Fruit fly (Drosophila melanogaster) S2 (cell line): ENCODE measurements around the gene CG42788.

ENCODE experiments used
- CG8478 ChIP-seq: fragments of >200 bp; optimal IDR thresholded peaks from 2 replicates; lab custom pipeline; 2018
- CTCF ChIP-seq, 2 experiments: fragments of >200 bp; optimal IDR thresholded peaks; 2 replicates each; lab custom pipeline; 2018

DNA sequence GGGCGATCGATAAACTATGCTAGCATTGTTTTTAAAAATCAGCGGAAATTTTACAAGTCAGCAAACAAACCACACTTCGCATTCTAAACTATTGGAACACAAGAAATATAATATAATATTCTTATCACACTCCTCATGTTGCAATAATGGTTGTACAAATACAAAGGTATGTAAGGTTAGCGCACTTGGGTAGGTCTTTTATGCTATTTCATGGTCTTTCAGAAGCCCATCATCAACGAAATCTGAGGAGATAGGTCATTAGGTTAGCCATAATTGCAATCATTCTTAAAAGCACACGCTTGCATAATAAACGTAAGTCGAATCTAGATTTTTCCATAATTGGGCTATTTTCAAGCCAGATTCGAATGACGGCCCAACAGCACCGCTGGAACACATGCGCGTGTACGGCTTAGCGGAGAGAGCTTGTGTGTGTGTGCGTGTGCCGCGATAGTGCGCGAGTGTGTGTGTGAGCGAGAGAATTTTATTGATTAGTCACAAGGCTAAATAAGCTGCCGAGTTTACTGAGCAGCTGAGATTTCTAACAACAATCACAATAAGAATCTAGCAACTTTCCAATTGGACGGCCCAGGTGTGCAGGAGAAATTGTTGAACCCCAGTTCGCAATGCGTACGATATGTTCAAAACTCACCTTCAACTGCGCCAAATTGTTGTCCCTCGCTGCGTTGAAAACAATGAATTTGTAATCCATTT, 37.4 kb downstream of the CG42788 start:
- TF ChIP-seq CG8478 (lab: Kevin White, UChicago) (no peak), CTCF (optimal IDR thresholded peaks at IDR 0.05; lab: Kevin White, UChicago) (no peak)
